Fruit fly (Drosophila melanogaster) whole organism, embryonic: Measurements from ENCODE around the gene CG14820.

Experiments
- Aef1 ChIP-seq: fragments of 200-800 bp; sonication (Bioruptor generic); IDR thresholded peaks from 3 replicates; pipeline ENCODE4 v1.3.6; 2022; ENCODE audit warnings: missing biosample characterization, missing genetic modification characterization
- Bgb ChIP-seq: fragments of 200-800 bp; sonication (Bioruptor generic); IDR thresholded peaks from 2 replicates; pipeline ENCODE4 v1.3.6; 2022; ENCODE audit warnings: missing biosample characterization, missing genetic modification characterization; ENCODE audit not compliant: partially characterized antibody
- CG1024 ChIP-seq: fragments of 200-800 bp; sonication (Bioruptor generic); IDR thresholded peaks from 2 replicates; pipeline ENCODE4 v1.3.6; 2022; ENCODE audit warnings: missing biosample characterization, missing genetic modification characterization
- CG10543 ChIP-seq: fragments of 200-800 bp; sonication (Bioruptor generic); optimal IDR thresholded peaks from 3 replicates; lab custom pipeline; 2017; ENCODE audit warnings: missing biosample characterization, mild to moderate bottlenecking, missing genetic modification characterization, moderate library complexity
- CG11093 ChIP-seq: fragments of 200-800 bp; sonication (Bioruptor generic); IDR thresholded peaks from 3 replicates; pipeline ENCODE4 v1.3.6; 2022; ENCODE audit warnings: missing biosample characterization, missing genetic modification characterization
- CG11247 ChIP-seq: fragments of 200-800 bp; sonication (Bioruptor generic); IDR thresholded peaks from 2 replicates; pipeline ENCODE4 v1.3.6; 2022; ENCODE audit warnings: missing biosample characterization, missing genetic modification characterization
- CG12659 ChIP-seq: fragments of 200-800 bp; sonication (Bioruptor generic); optimal IDR thresholded peaks from 3 replicates; lab custom pipeline; 2017; ENCODE audit warnings: mild to moderate bottlenecking, missing biosample characterization, missing genetic modification reagents, missing genetic modification characterization
- CG13287 ChIP-seq: fragments of 200-800 bp; sonication (Bioruptor generic); IDR thresholded peaks from 2 replicates; pipeline ENCODE4 v1.3.6; 2022; ENCODE audit warnings: missing biosample characterization, missing genetic modification characterization; ENCODE audit not compliant: partially characterized antibody
- CG14860 ChIP-seq: fragments of 200-800 bp; sonication (Bioruptor generic); IDR thresholded peaks from 3 replicates; pipeline ENCODE4 v1.3.6; 2022; ENCODE audit warnings: missing biosample characterization, missing genetic modification characterization; ENCODE audit not compliant: partially characterized antibody
- CG16813 ChIP-seq: fragments of 200-800 bp; sonication (Bioruptor generic); IDR thresholded peaks from 3 replicates; pipeline ENCODE4 v1.3.6; 2022; ENCODE audit warnings: missing biosample characterization, missing genetic modification characterization; ENCODE audit not compliant: partially characterized antibody
- CG17186 ChIP-seq: fragments of 200-800 bp; sonication (Bioruptor generic); optimal IDR thresholded peaks from 3 replicates; lab custom pipeline; 2017; ENCODE audit warnings: missing biosample characterization, missing genetic modification reagents, missing genetic modification characterization
- CG1832 ChIP-seq: fragments of 200-800 bp; sonication (Bioruptor generic); optimal IDR thresholded peaks from 2 replicates; lab custom pipeline; 2017; ENCODE audit warnings: missing biosample characterization, mild to moderate bottlenecking, missing genetic modification characterization, inconsistent platforms
- CG18599 ChIP-seq: fragments of 200-800 bp; sonication (Bioruptor generic); optimal IDR thresholded peaks from 3 replicates; lab custom pipeline; 2017; ENCODE audit warnings: missing biosample characterization, missing genetic modification characterization, mild to moderate bottlenecking, moderate library complexity, missing genetic modification reagents
- CG18764 ChIP-seq: fragments of 200-800 bp; sonication (Bioruptor generic); optimal IDR thresholded peaks from 3 replicates; lab custom pipeline; 2016; ENCODE audit warnings: missing biosample characterization, missing genetic modification characterization
- CG2875 ChIP-seq: fragments of 200-800 bp; sonication (Bioruptor generic); optimal IDR thresholded peaks from 2 replicates; lab custom pipeline; 2017; ENCODE audit warnings: missing biosample characterization, mild to moderate bottlenecking, missing genetic modification characterization, missing genetic modification reagents
- CG3163 ChIP-seq: fragments of 200-800 bp; sonication (Bioruptor generic); optimal IDR thresholded peaks from 3 replicates; lab custom pipeline; 2016; ENCODE audit warnings: missing biosample characterization, missing genetic modification characterization
- CG32767 ChIP-seq: fragments of 200-800 bp; sonication (Bioruptor generic); IDR thresholded peaks from 2 replicates; pipeline ENCODE4 v1.3.6; 2022; ENCODE audit warnings: missing biosample characterization, missing genetic modification characterization
- CG6791 ChIP-seq: fragments of 200-800 bp; sonication (Bioruptor generic); IDR thresholded peaks from 3 replicates; pipeline ENCODE4 v1.3.6; 2022; ENCODE audit warnings: missing biosample characterization, missing genetic modification characterization; ENCODE audit not compliant: partially characterized antibody
- CG9727 ChIP-seq: fragments of 200-800 bp; sonication (Bioruptor generic); optimal IDR thresholded peaks from 3 replicates; lab custom pipeline; 2017; ENCODE audit warnings: missing biosample characterization, mild to moderate bottlenecking, missing genetic modification characterization
- CG9932 ChIP-seq: fragments of 200-800 bp; sonication (Bioruptor generic); IDR thresholded peaks from 2 replicates; pipeline ENCODE4 v1.3.6; 2022; ENCODE audit warnings: missing biosample characterization, missing genetic modification characterization
- D ChIP-seq, 2 experiments: fragments of 200-800 bp in 1 of 2; fragments of >200 bp in 1 of 2; sonication (Bioruptor generic) in 1 of 2; optimal IDR thresholded peaks; 2 replicates in 1 of 2; 3 replicates in 1 of 2; lab custom pipeline; 2017; ENCODE audit warnings: mild to moderate bottlenecking in 1 of 2, missing biosample characterization in 1 of 2, missing genetic modification characterization in 1 of 2, missing genetic modification reagents in 1 of 2
- E2f1 ChIP-seq: fragments of 200-800 bp; sonication (Bioruptor generic); IDR thresholded peaks from 2 replicates; pipeline ENCODE4 v1.3.6; 2022; ENCODE audit warnings: missing biosample characterization, missing genetic modification characterization
- Ets65A ChIP-seq: fragments of 200-800 bp; sonication (Bioruptor generic); peaks from one replicate; lab custom pipeline; 2016; ENCODE audit warnings: missing biosample characterization, missing genetic modification characterization
- H15 ChIP-seq: fragments of 200-800 bp; sonication (Bioruptor generic); IDR thresholded peaks from 3 replicates; pipeline ENCODE4 v1.3.6; 2022; ENCODE audit warnings: missing biosample characterization, missing genetic modification characterization
- H2.0 ChIP-seq: fragments of 200-800 bp; sonication (Bioruptor generic); IDR thresholded peaks from 2 replicates; pipeline ENCODE4 v1.3.6; 2022; ENCODE audit warnings: missing biosample characterization, missing genetic modification characterization
- Opbp ChIP-seq: fragments of 200-800 bp; sonication (Bioruptor generic); IDR thresholded peaks from 3 replicates; pipeline ENCODE4 v1.3.6; 2022; ENCODE audit warnings: missing biosample characterization, missing genetic modification characterization; ENCODE audit not compliant: partially characterized antibody
- aop ChIP-seq: fragments of 200-800 bp; sonication (Bioruptor generic); IDR thresholded peaks from 2 replicates; pipeline ENCODE4 v1.3.6; 2022; ENCODE audit warnings: missing biosample characterization, missing genetic modification characterization
- bbx ChIP-seq: fragments of 200-800 bp; sonication (Bioruptor generic); IDR thresholded peaks from 2 replicates; pipeline ENCODE4 v1.3.6; 2022; ENCODE audit warnings: missing biosample characterization, missing genetic modification characterization; ENCODE audit not compliant: partially characterized antibody
- btn ChIP-seq: fragments of 200-800 bp; sonication (Bioruptor generic); optimal IDR thresholded peaks from 2 replicates; lab custom pipeline; 2016; ENCODE audit warnings: missing biosample characterization, missing genetic modification characterization
- dysf ChIP-seq: fragments of 200-800 bp; sonication (Bioruptor generic); IDR thresholded peaks from 3 replicates; pipeline ENCODE4 v1.3.6; 2022; ENCODE audit warnings: missing biosample characterization, missing genetic modification characterization
- exex ChIP-seq: fragments of 200-800 bp; sonication (Bioruptor generic); optimal IDR thresholded peaks from 4 replicates; lab custom pipeline; 2018; ENCODE audit warnings: missing biosample characterization, mild to moderate bottlenecking, missing genetic modification characterization, moderate library complexity
- gfzf ChIP-seq: fragments of 200-800 bp; sonication (Bioruptor generic); optimal IDR thresholded peaks from 2 replicates; lab custom pipeline; 2016; ENCODE audit warnings: missing biosample characterization, mild to moderate bottlenecking, missing genetic modification characterization, moderate library complexity
- ham ChIP-seq: fragments of 200-800 bp; sonication (Bioruptor generic); IDR thresholded peaks from 2 replicates; pipeline ENCODE4 v1.3.6; 2022; ENCODE audit warnings: missing biosample characterization, missing genetic modification characterization
- her ChIP-seq: fragments of 200-800 bp; sonication (Bioruptor generic); optimal IDR thresholded peaks from 2 replicates; lab custom pipeline; 2016; ENCODE audit warnings: missing biosample characterization, missing genetic modification characterization
- kah ChIP-seq: fragments of 200-800 bp; sonication (Bioruptor generic); optimal IDR thresholded peaks from 2 replicates; lab custom pipeline; 2018; ENCODE audit warnings: missing biosample characterization, mild to moderate bottlenecking, missing genetic modification characterization
- lov ChIP-seq, 2 experiments: fragments of 200-800 bp in 1 of 2; fragments of >200 bp in 1 of 2; sonication (Bioruptor generic) in 1 of 2; IDR thresholded peaks in 1 of 2; optimal IDR thresholded peaks in 1 of 2; 2 replicates in 1 of 2; 3 replicates in 1 of 2; pipeline versions ENCODE4 v1.3.6 to Lab custom; 2017 to 2022; ENCODE audit warnings: missing biosample characterization in 1 of 2, missing genetic modification characterization in 1 of 2
- maf-S ChIP-seq: fragments of 200-800 bp; sonication (Bioruptor generic); optimal IDR thresholded peaks from 2 replicates; lab custom pipeline; 2016; ENCODE audit warnings: missing biosample characterization, missing genetic modification characterization
- nerfin-2 ChIP-seq: fragments of 200-800 bp; sonication (Bioruptor generic); IDR thresholded peaks from 2 replicates; pipeline ENCODE4 v1.3.6; 2022; ENCODE audit warnings: missing biosample characterization, missing genetic modification characterization; ENCODE audit not compliant: partially characterized antibody
- phol ChIP-seq: fragments of 200-800 bp; sonication (Bioruptor generic); optimal IDR thresholded peaks from 3 replicates; lab custom pipeline; 2018; ENCODE audit warnings: missing biosample characterization, mild to moderate bottlenecking, missing genetic modification characterization, moderate library complexity
- pita ChIP-seq: fragments of 200-800 bp; sonication (Bioruptor generic); optimal IDR thresholded peaks from 2 replicates; lab custom pipeline; 2017; ENCODE audit warnings: missing biosample characterization, mild to moderate bottlenecking, missing genetic modification characterization
- ro ChIP-seq: fragments of 200-800 bp; sonication (Bioruptor generic); IDR thresholded peaks from 2 replicates; pipeline ENCODE4 v1.3.6; 2022; ENCODE audit warnings: missing biosample characterization, missing genetic modification characterization
- row ChIP-seq: fragments of 200-800 bp; sonication (Bioruptor generic); IDR thresholded peaks from 3 replicates; pipeline ENCODE4 v1.3.6; 2022; ENCODE audit warnings: missing biosample characterization, missing genetic modification characterization
- sens-2 ChIP-seq: fragments of 200-800 bp; sonication (Bioruptor generic); IDR thresholded peaks from 2 replicates; pipeline ENCODE4 v1.3.6; 2022; ENCODE audit warnings: missing biosample characterization, missing genetic modification characterization
- seq ChIP-seq: fragments of 200-800 bp; sonication (Bioruptor generic); IDR thresholded peaks from 2 replicates; pipeline ENCODE4 v1.3.6; 2022; ENCODE audit warnings: missing biosample characterization, missing genetic modification characterization
- stc ChIP-seq: fragments of 200-800 bp; sonication (Bioruptor generic); IDR thresholded peaks from 2 replicates; pipeline ENCODE4 v1.3.6; 2022; ENCODE audit warnings: missing biosample characterization, missing genetic modification characterization
- stwl ChIP-seq: fragments of 200-800 bp; sonication (Bioruptor generic); optimal IDR thresholded peaks from 3 replicates; lab custom pipeline; 2018; ENCODE audit warnings: missing biosample characterization, mild to moderate bottlenecking, missing genetic modification characterization, moderate library complexity
- ttk ChIP-seq: fragments of 200-800 bp; sonication (Bioruptor generic); IDR thresholded peaks from 2 replicates; pipeline ENCODE4 v2.1.2; 2022; ENCODE audit warnings: missing biosample characterization, missing genetic modification characterization
- unpg ChIP-seq: fragments of 200-800 bp; sonication (Bioruptor generic); optimal IDR thresholded peaks from 3 replicates; lab custom pipeline; 2018; ENCODE audit warnings: missing biosample characterization, mild to moderate bottlenecking, missing genetic modification characterization, moderate library complexity
- usp ChIP-seq: fragments of >200 bp; optimal IDR thresholded peaks from 2 replicates; lab custom pipeline; 2017; ENCODE audit warnings: missing biosample characterization, missing genetic modification characterization

The CG14820 gene

DNA sequence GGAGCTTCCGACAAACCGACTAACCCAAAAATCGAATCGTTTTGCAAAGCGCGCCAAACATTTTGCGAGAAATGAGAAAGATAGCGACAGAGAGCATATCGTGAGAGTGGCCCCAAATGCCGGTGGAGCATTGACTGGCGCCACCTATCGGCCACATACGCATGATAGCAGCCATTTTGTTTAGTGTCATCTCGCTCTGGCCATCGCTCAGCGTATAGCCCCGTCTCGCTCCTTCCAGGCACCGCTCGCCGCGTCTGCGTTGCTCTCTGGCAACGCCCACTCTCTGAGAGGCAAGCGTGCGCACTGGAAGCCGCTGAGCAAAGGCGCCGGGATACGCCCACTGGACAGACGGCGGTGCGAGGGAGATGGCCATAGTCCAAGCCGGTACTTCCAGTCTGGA lies 28.7 kb upstream of the CG14820 start (continued):
- TF ChIP-seq CG32767 (GFP tag; lab: Robert Waterston, UW) (peak; percentile 72; the same call in 1 of the 2 replicates), CG1832 (GFP tag; lab: Kevin White, UChicago) (peak; percentile 98), her (GFP tag; lab: Kevin White, UChicago) (peak; percentile 22), CG13287 (GFP tag; lab: Robert Waterston, UW) (peak; percentile 47; the same call in 1 of the 2 replicates), kah (GFP tag; lab: Kevin White, UChicago) (peak; percentile 5), nerfin-2 (GFP tag; lab: Robert Waterston, UW) (no peak), ro (GFP tag; lab: Robert Waterston, UW) (no peak), H2.0 (GFP tag; lab: Robert Waterston, UW) (0 out of 2 replicates have a peak, but pooled peaks have one; percentile 27), phol (peak; percentile 92), D (optimal IDR thresholded peaks at IDR 0.05; lab: Kevin White, UChicago) (peak; percentile 56), D (GFP tag; optimal IDR thresholded peaks at IDR 0.05; lab: Kevin White, UChicago) (no peak), CG6791 (peak; percentile 55; the same call in 1 of the 3 replicates), CG11247 (no peak; the same call in 1 of the 2 replicates), Opbp (GFP tag; lab: Robert Waterston, UW) (peak; percentile 79), CG3163 (GFP tag; lab: Kevin White, UChicago) (peak; percentile 6), CG2875 (GFP tag; lab: Kevin White, UChicago) (no peak), CG18764 (GFP tag; lab: Kevin White, UChicago) (no peak), lov (optimal IDR thresholded peaks at IDR 0.05; lab: Kevin White, UChicago) (no peak), lov (GFP tag; IDR thresholded peaks at IDR 0.05; lab: Robert Waterston, UW) (0 out of 3 replicates have a peak, but pooled peaks have one; percentile 75), dysf (peak; percentile 45; the same call in 2 of the 3 replicates), exex (tag; lab: Kevin White, UChicago) (no peak), btn (GFP tag; lab: Kevin White, UChicago) (peak; percentile 10), CG10543 (GFP tag; lab: Kevin White, UChicago) (peak; percentile 35), gfzf (GFP tag; lab: Kevin White, UChicago) (no peak), unpg (GFP tag; lab: Kevin White, UChicago) (peak; percentile 36), ham (GFP tag; lab: Robert Waterston, UW) (no peak), stc (GFP tag; lab: Robert Waterston, UW) (no peak; the same call in 1 of the 2 replicates), CG9932 (peak; percentile 52; the same call in 1 of the 2 replicates), seq (GFP tag; lab: Robert Waterston, UW) (peak; percentile 78), maf-S (GFP tag; lab: Kevin White, UChicago) (no peak), usp (GFP tag; lab: Kevin White, UChicago) (no peak), Bgb (GFP tag; lab: Robert Waterston, UW) (peak; percentile 61), CG1024 (GFP tag; lab: Robert Waterston, UW) (peak; percentile 10; the same call in 1 of the 2 replicates), CG11093 (GFP tag; lab: Robert Waterston, UW) (no peak), CG16813 (GFP tag; lab: Robert Waterston, UW) (peak; percentile 46; the same call in 2 of the 3 replicates), sens-2 (GFP tag; lab: Robert Waterston, UW) (no peak), aop (GFP tag; lab: Robert Waterston, UW) (no peak), CG18599 (GFP tag; lab: Kevin White, UChicago) (no peak), bbx (GFP tag; lab: Robert Waterston, UW) (peak; percentile 22; the same call in 1 of the 2 replicates), pita (GFP tag; lab: Kevin White, UChicago) (no peak), E2f1 (GFP tag; lab: Robert Waterston, UW) (peak; percentile 22; the same call in 1 of the 2 replicates), CG17186 (GFP tag; lab: Kevin White, UChicago) (no peak), Ets65A (no peak), stwl (tag; lab: Kevin White, UChicago) (peak; percentile 25), row (no peak), CG9727 (GFP tag; lab: Kevin White, UChicago) (peak; percentile 8), H15 (GFP tag; lab: Robert Waterston, UW) (peak; percentile 40; the same call in 1 of the 3 replicates), ttk (GFP tag; lab: Robert Waterston, UW) (no peak), Aef1 (GFP tag; lab: Robert Waterston, UW) (no peak), CG12659 (GFP tag; lab: Kevin White, UChicago) (no peak), CG14860 (GFP tag; lab: Robert Waterston, UW) (no peak)
